Fruit fly (Drosophila melanogaster): ENCODE data around the gene Xrp1.

Xrp1 gene

DNA sequence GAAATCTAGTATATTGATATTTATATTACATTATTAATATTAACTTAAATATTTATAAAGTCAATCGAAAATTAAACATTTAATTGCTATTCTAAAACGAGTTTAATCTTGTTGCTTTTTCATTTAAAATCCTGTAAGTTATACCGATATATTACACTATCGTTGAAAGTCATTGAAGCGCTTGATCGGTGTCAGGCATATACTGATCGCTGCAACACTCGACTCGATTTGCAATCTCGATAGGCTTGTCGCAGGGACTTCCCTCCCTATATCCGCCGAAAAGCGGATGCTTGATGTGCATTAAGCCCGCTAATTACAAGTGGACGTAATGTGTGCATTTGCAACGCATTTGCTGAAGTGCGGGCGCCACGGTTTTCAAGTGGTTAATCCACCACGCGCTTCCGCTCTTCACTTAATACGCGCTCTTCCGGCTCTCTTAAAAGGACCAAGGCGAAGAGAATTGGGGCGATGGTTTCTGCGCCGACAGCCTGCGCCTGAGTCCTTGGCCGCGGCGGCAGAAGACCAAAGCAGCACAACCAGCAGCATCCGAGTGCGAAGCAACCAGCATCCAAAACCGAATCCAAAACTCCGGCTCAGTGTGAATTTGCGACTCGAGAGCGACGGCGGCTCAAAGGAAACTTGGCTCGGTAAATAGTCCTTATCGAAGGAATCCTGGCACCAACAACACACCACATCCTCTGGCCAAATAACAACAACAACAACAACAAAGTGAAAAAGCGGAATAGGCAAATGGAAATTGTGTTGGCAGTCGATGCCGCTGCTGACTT, 14.3 kb downstream of the Xrp1 start, which contains the start of gene CG42613 (continued):
- TF ChIP-seq en (GFP tag; optimal IDR thresholded peaks at IDR 0.05): peak; percentile 61
- no peak for TF ChIP-seq CG10565 (GFP tag; optimal IDR thresholded peaks at IDR 0.05)
- TF ChIP-seq CG10267 (tag; optimal IDR thresholded peaks at IDR 0.05): peak; percentile 50
- TF ChIP-seq CG10274 (GFP tag; optimal IDR thresholded peaks at IDR 0.05): peak; percentile 38
- no peak for TF ChIP-seq run (tag; optimal IDR thresholded peaks at IDR 0.05)
- TF ChIP-seq salm (tag; optimal IDR thresholded peaks at IDR 0.05): peak; percentile 47
- TF ChIP-seq CG12744 (GFP tag; optimal IDR thresholded peaks at IDR 0.05): peak; percentile 59
- TF ChIP-seq klu (GFP tag; IDR thresholded peaks at IDR 0.05): peak; percentile 28; the same call in 1 of the 2 replicates
- peak; percentile 50 for TF ChIP-seq CG12391 (tag; optimal IDR thresholded peaks at IDR 0.05)
- peak; percentile 89 for TF ChIP-seq CG3163 (GFP tag; optimal IDR thresholded peaks at IDR 0.05)
- no peak for TF ChIP-seq CG15011 (GFP tag; optimal IDR thresholded peaks at IDR 0.05)
- TF ChIP-seq Dref (GFP tag; IDR thresholded peaks at IDR 0.05): peak; percentile 61
- peak; percentile 48 for TF ChIP-seq gcm (GFP tag; optimal IDR thresholded peaks at IDR 0.05)
- no peak for TF ChIP-seq sc (optimal IDR thresholded peaks at IDR 0.05)
- peak; percentile 72 for TF ChIP-seq sc (GFP tag; optimal IDR thresholded peaks at IDR 0.05)
- peak; percentile 40 for TF ChIP-seq CG6254 (GFP tag; optimal IDR thresholded peaks at IDR 0.05)
- TF ChIP-seq CG1603 (tag; optimal IDR thresholded peaks at IDR 0.05): peak; percentile 89
- TF ChIP-seq CG5180 (GFP tag; optimal IDR thresholded peaks at IDR 0.05): peak; percentile 57
- TF ChIP-seq CG10321 (GFP tag; IDR thresholded peaks at IDR 0.05): peak; percentile 60
- TF ChIP-seq tx (GFP tag; optimal IDR thresholded peaks at IDR 0.05): no peak
- no peak for TF ChIP-seq Atf-2 (GFP tag; optimal IDR thresholded peaks at IDR 0.05)
- no peak for TF ChIP-seq usp (GFP tag; optimal IDR thresholded peaks at IDR 0.05)
- TF ChIP-seq wdn (GFP tag; IDR thresholded peaks at IDR 0.05): peak; percentile 53; the same call in 1 of the 2 replicates
- TF ChIP-seq gsb (GFP tag; IDR thresholded peaks at IDR 0.05): no peak
- peak; percentile 74 for TF ChIP-seq Opbp (GFP tag; IDR thresholded peaks at IDR 0.05; ENCODE audit: partially characterized antibody)
- TF ChIP-seq CG10959 (GFP tag; IDR thresholded peaks at IDR 0.05): peak; percentile 63; the same call in 1 of the 2 replicates
- peak in 1 of 2 experiments; percentile 37 for TF ChIP-seq insv (GFP tag; optimal IDR thresholded peaks at IDR 0.05)
- TF ChIP-seq CG7987 (GFP tag; optimal IDR thresholded peaks at IDR 0.05): peak; percentile 93
- peak; percentile 71 for TF ChIP-seq CoRest (tag; optimal IDR thresholded peaks at IDR 0.05)
- TF ChIP-seq pan (optimal IDR thresholded peaks at IDR 0.05): no peak
- TF ChIP-seq pan (GFP tag; optimal IDR thresholded peaks at IDR 0.05 in 1 of 2, IDR thresholded peaks at IDR 0.05 in 1 of 2): peak in 1 of 2 experiments; percentile 40
- no peak for TF ChIP-seq yki (optimal IDR thresholded peaks at IDR 0.05)
- TF ChIP-seq CG31441 (GFP tag; IDR thresholded peaks at IDR 0.05): peak; percentile 68
- TF ChIP-seq Deaf1 (tag; optimal IDR thresholded peaks at IDR 0.05): peak; percentile 72
- no peak for TF ChIP-seq CG9215 (GFP tag; IDR thresholded peaks at IDR 0.05)
- peak; percentile 7 for TF ChIP-seq pfk (GFP tag; optimal IDR thresholded peaks at IDR 0.05)
- peak; percentile 66 for TF ChIP-seq zfh1 (GFP tag; IDR thresholded peaks at IDR 0.05)
- TF ChIP-seq CG12769 (tag; optimal IDR thresholded peaks at IDR 0.05): peak; percentile 12
- peak; percentile 69 for TF ChIP-seq phol (tag; optimal IDR thresholded peaks at IDR 0.05)
- peak; percentile 39 for TF ChIP-seq Ptx1 (GFP tag; IDR thresholded peaks at IDR 0.05)
- peak; percentile 53; the same call in 1 of the 3 replicates for TF ChIP-seq H15 (GFP tag; IDR thresholded peaks at IDR 0.05)
- peak; percentile 57 for TF ChIP-seq Optix (GFP tag; IDR thresholded peaks at IDR 0.05)
- TF ChIP-seq shn (GFP tag; optimal IDR thresholded peaks at IDR 0.05): peak; percentile 58
- no peak for TF ChIP-seq corto (GFP tag; optimal IDR thresholded peaks at IDR 0.05)
- TF ChIP-seq CG14667 (GFP tag; IDR thresholded peaks at IDR 0.05): no peak
- TF ChIP-seq NfI (GFP tag; optimal IDR thresholded peaks at IDR 0.05): peak; percentile 82
- TF ChIP-seq Dad (GFP tag; optimal IDR thresholded peaks at IDR 0.05): peak; percentile 72
- peak; percentile 55 for TF ChIP-seq Max (GFP tag; optimal IDR thresholded peaks at IDR 0.05)
- TF ChIP-seq nmo (GFP tag; optimal IDR thresholded peaks at IDR 0.05): peak; percentile 2
- peak; percentile 82; the same call in 2 of the 3 replicates for TF ChIP-seq so (GFP tag; IDR thresholded peaks at IDR 0.05)

Measured in whole organism, embryonic.